Worm (Caenorhabditis elegans): ENCODE measurements around the gene C29F3.3.
"Not testable (repeated sequence)": the region's sequence is repeated elsewhere in the genome, so short reads cannot be mapped to it uniquely, and the experiment has no call there.

The C29F3.3 gene

ce11 chrV:15347292-15347691 lies at the start of gene C29F3.3:
Gene C29F3.3, minus strand, starts transcription at chrV:15347392.
- TF ChIP-seq dao-5 (tag; optimal IDR thresholded peaks at IDR 0.05) = no peak
- no peak for TF ChIP-seq W03F9.2 (tag; optimal IDR thresholded peaks at IDR 0.05)
- TF ChIP-seq him-1 (tag; optimal IDR thresholded peaks at IDR 0.05) = no peak

ce11 chrV:15395347-15395746 lies 48.2 kb upstream of the C29F3.3 start, which contains the start of gene cyb-3:
Gene cyb-3, plus strand, starts transcription at chrV:15395696.
- TF ChIP-seq dao-5 (tag; optimal IDR thresholded peaks at IDR 0.05) (no peak), W03F9.2 (tag; optimal IDR thresholded peaks at IDR 0.05) (no peak), him-1 (tag; optimal IDR thresholded peaks at IDR 0.05) (no peak)

DNA sequence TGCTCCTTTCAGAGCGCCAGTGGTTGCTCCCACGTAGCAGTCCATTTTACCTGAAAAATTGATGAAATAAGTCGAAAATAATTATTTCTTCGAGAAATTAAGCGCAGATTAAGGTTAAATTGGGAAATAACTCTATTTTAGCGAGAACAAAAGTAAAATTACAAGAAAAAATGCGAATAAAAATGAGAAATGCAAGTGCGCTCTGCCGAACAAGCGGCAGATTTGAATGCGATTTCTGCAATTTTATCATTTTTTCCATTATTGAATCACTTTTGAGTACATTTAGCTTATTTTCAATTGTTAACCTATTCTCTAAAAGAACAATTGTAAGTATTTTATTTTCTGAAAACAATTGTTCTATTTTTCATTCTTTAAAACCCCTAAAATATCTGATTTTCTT lies 47.7 kb upstream of the C29F3.3 start, which contains the start of gene T06E6.1:
Gene T06E6.1, minus strand, starts transcription at position 56 of the 400 bp plus-strand sequence.
- TF ChIP-seq him-1 (tag; optimal IDR thresholded peaks at IDR 0.05) = no peak
- no peak for TF ChIP-seq dao-5 (tag; optimal IDR thresholded peaks at IDR 0.05)
- no peak for TF ChIP-seq W03F9.2 (tag; optimal IDR thresholded peaks at IDR 0.05)

DNA sequence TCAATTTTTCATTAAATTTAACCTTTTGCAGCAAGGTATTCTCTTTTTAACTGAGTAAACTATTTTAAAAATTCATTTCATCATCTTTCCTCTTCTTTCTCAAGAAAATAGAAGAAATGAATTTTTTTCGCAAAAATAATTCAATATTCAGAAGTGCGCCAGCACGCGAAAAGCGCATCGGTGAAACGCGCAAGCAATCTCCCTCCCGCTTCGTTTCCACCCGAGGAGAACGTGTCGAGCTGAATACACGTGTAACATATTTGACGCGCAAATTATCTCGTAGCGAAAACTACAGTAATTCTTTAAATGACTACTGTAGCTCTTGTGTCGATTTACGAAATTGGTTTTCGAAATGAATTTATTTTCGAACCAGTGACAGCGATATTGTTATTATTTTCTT lies 44.9 kb upstream of the C29F3.3 start:
- TF ChIP-seq him-1 (tag; optimal IDR thresholded peaks at IDR 0.05) = no peak
- no peak for TF ChIP-seq dao-5 (tag; optimal IDR thresholded peaks at IDR 0.05)
- TF ChIP-seq W03F9.2 (tag; optimal IDR thresholded peaks at IDR 0.05) = no peak

DNA sequence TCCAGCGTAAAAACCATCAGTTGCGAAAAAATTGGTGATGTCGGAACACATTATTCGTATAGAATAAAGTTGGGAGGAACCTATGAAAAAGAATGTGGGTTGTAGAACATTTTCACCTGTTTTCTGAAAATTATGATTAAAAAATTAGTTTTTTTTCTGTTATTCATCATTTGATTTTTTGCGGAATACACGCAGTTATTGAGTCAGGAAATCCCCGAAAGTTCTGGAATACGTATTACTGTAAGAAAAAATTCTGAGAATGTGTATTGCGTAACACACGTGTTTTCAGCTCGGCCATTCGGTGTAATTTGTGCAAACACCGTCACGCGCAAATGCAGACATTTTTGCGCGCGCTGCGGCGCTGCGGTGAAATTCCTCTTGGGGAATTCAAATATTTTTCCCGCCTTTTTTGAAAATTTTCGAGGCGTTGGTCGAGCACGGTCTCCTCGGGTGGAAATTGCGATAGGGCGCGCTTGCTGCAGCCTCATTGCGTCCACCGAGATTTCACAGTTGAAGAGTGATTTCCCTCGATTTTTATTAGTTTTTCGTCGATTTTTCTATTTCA lies 41.7 kb upstream of the C29F3.3 start, which contains the start of gene srh-170:
Gene srh-170, minus strand, starts transcription at position 51 of the 565 bp plus-strand sequence.
- TF ChIP-seq W03F9.2 (tag; optimal IDR thresholded peaks at IDR 0.05) = no peak
- TF ChIP-seq dao-5 (tag; optimal IDR thresholded peaks at IDR 0.05) = no peak
- TF ChIP-seq him-1 (tag; optimal IDR thresholded peaks at IDR 0.05) = no peak

DNA sequence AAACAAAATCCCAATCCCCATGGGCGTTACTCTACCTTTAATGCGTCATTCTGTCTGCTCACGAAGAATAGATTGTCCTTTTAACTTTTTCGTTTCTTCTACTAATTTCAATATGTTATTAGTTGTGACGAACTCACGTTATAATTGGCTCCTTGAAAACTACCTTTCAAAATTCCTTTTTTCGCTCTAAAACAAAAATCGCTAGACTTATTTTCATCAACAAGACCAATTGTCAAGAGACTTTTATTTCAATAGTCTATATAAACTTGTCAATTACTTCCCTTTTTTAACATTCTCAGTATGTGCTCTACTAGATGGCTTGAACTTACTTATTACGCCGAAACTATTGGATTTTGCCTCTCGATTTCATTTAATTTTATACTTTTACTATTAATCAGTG lies 37.5 kb upstream of the C29F3.3 start, which contains the start of gene str-102:
Gene str-102, plus strand, starts transcription at position 301 of the 400 bp plus-strand sequence.
- TF ChIP-seq dao-5 (tag; optimal IDR thresholded peaks at IDR 0.05) = no peak
- no peak for TF ChIP-seq him-1 (tag; optimal IDR thresholded peaks at IDR 0.05)
- no peak for TF ChIP-seq W03F9.2 (tag; optimal IDR thresholded peaks at IDR 0.05)

ce11 chrV:15383739-15384138 lies 36.5 kb upstream of the C29F3.3 start, which contains the start of gene str-88:
Gene str-88, minus strand, starts transcription at chrV:15383839.
- TF ChIP-seq W03F9.2 (tag; optimal IDR thresholded peaks at IDR 0.05) (no peak), him-1 (tag; optimal IDR thresholded peaks at IDR 0.05) (no peak), dao-5 (tag; optimal IDR thresholded peaks at IDR 0.05) (no peak)

ce11 chrV:15380857-15381256 lies 33.7 kb upstream of the C29F3.3 start, which contains the start of gene dhs-23:
Gene dhs-23, plus strand, starts transcription at chrV:15381219.
- TF ChIP-seq dao-5 (tag; optimal IDR thresholded peaks at IDR 0.05) = no peak

ce11 chrV:15379817-15380216 lies 32.6 kb upstream of the C29F3.3 start, which contains the start of gene srh-251:
Gene srh-251, minus strand, starts transcription at chrV:15379917.
- TF ChIP-seq him-1 (tag; optimal IDR thresholded peaks at IDR 0.05) (no peak), W03F9.2 (tag; optimal IDR thresholded peaks at IDR 0.05) (no peak), dao-5 (tag; optimal IDR thresholded peaks at IDR 0.05) (no peak)

- TF ChIP-seq W03F9.2 (tag; optimal IDR thresholded peaks at IDR 0.05) = no peak
- TF ChIP-seq him-1 (tag; optimal IDR thresholded peaks at IDR 0.05) = no peak
- no peak for TF ChIP-seq dao-5 (tag; optimal IDR thresholded peaks at IDR 0.05)
Measured at ce11 chrV:15377903-15378302, 30.7 kb upstream of the C29F3.3 start, which contains the start of gene srh-122. Gene srh-122, minus strand, starts transcription at chrV:15378003.

ce11 chrV:15376223-15376622 lies 29.0 kb upstream of the C29F3.3 start, which contains the start of gene srh-52:
Gene srh-52, minus strand, starts transcription at chrV:15376323.
- no peak for TF ChIP-seq dao-5 (tag; optimal IDR thresholded peaks at IDR 0.05)

ce11 chrV:15369707-15370106 lies 22.5 kb upstream of the C29F3.3 start, which contains the start of gene nhr-269:
Gene nhr-269, minus strand, starts transcription at chrV:15369807.
- TF ChIP-seq him-1 (tag; optimal IDR thresholded peaks at IDR 0.05) (no peak), dao-5 (tag; optimal IDR thresholded peaks at IDR 0.05) (no peak), W03F9.2 (tag; optimal IDR thresholded peaks at IDR 0.05) (no peak)

- TF ChIP-seq him-1 (tag; optimal IDR thresholded peaks at IDR 0.05) (no peak), W03F9.2 (tag; optimal IDR thresholded peaks at IDR 0.05) (no peak), dao-5 (tag; optimal IDR thresholded peaks at IDR 0.05) (no peak)
Measured at ce11 chrV:15367770-15368169, 20.6 kb upstream of the C29F3.3 start.

ce11 chrV:15361412-15361811 lies 14.2 kb upstream of the C29F3.3 start, which contains the start of gene ech-1.1:
Gene ech-1.1, minus strand, starts transcription at chrV:15361512.
- TF ChIP-seq him-1, W03F9.2, dao-5 (tag; optimal IDR thresholded peaks at IDR 0.05): not testable (repeated sequence)

- TF ChIP-seq dao-5 (tag; optimal IDR thresholded peaks at IDR 0.05) (no peak), W03F9.2 (tag; optimal IDR thresholded peaks at IDR 0.05) (no peak), him-1 (tag; optimal IDR thresholded peaks at IDR 0.05) (no peak)
Measured at ce11 chrV:15354648-15355047, 7.5 kb upstream of the C29F3.3 start, which contains the start of gene C29F3.7. Gene C29F3.7, plus strand, starts transcription at chrV:15354901.
